Fruit fly (Drosophila melanogaster) whole organism, prepupa: Measurements from ENCODE around the gene Axn.

Experiments used
- Blimp-1 ChIP-seq: fragments of 200-800 bp; sonication (Bioruptor generic); optimal IDR thresholded peaks from 3 replicates; lab custom pipeline; 2017; ENCODE audit warnings: missing biosample characterization, missing genetic modification characterization, mild to moderate bottlenecking, moderate library complexity, missing genetic modification reagents
- CG10631 ChIP-seq: fragments of 200-800 bp; sonication (Bioruptor generic); optimal IDR thresholded peaks from 2 replicates; lab custom pipeline; 2016; ENCODE audit warnings: missing biosample characterization, missing genetic modification characterization
- CG11294 ChIP-seq: fragments of 200-800 bp; sonication (Bioruptor generic); IDR thresholded peaks from 2 replicates; pipeline ENCODE4 v1.3.6; 2022; ENCODE audit warnings: missing biosample characterization, missing genetic modification characterization
- CG11762 ChIP-seq: fragments of 200-800 bp; sonication (Bioruptor generic); optimal IDR thresholded peaks from 3 replicates; lab custom pipeline; 2016; ENCODE audit warnings: missing biosample characterization, missing genetic modification characterization; ENCODE audit not compliant: insufficient read depth
- CG11902 ChIP-seq: fragments of 200-800 bp; sonication (Bioruptor generic); optimal IDR thresholded peaks from 3 replicates; lab custom pipeline; 2016; ENCODE audit warnings: missing biosample characterization, missing genetic modification characterization
- CG15336 ChIP-seq: fragments of 200-800 bp; sonication (Bioruptor generic); IDR thresholded peaks from 2 replicates; pipeline ENCODE4 v1.3.6; 2022; ENCODE audit warnings: missing biosample characterization, missing genetic modification characterization
- CG1621 ChIP-seq: fragments of 200-800 bp; sonication (Bioruptor generic); optimal IDR thresholded peaks from 3 replicates; lab custom pipeline; 2018; ENCODE audit warnings: missing biosample characterization, mild to moderate bottlenecking, missing genetic modification characterization
- CG16779 ChIP-seq: fragments of 200-800 bp; sonication (Bioruptor generic); optimal IDR thresholded peaks from 3 replicates; lab custom pipeline; 2017; ENCODE audit warnings: missing biosample characterization, mild to moderate bottlenecking, missing genetic modification characterization
- CG31627 ChIP-seq: fragments of 200-800 bp; sonication (Bioruptor generic); optimal IDR thresholded peaks from 3 replicates; lab custom pipeline; 2016; ENCODE audit warnings: missing biosample characterization, missing genetic modification characterization
- CG34406 ChIP-seq: fragments of 200-800 bp; sonication (Bioruptor generic); optimal IDR thresholded peaks from 3 replicates; lab custom pipeline; 2016; ENCODE audit warnings: missing biosample characterization, missing genetic modification characterization
- CG3919 ChIP-seq: fragments of 200-800 bp; sonication (Bioruptor generic); optimal IDR thresholded peaks from 3 replicates; lab custom pipeline; 2016; ENCODE audit warnings: missing biosample characterization, missing genetic modification characterization
- CG4318 ChIP-seq: fragments of 200-800 bp; sonication (Bioruptor generic); optimal IDR thresholded peaks from 3 replicates; lab custom pipeline; 2017; ENCODE audit warnings: missing biosample characterization, mild to moderate bottlenecking, missing genetic modification characterization
- CG6163 ChIP-seq: fragments of 200-800 bp; sonication (Bioruptor generic); IDR thresholded peaks from 3 replicates; pipeline ENCODE4 v1.3.6; 2022; ENCODE audit warnings: missing biosample characterization, missing genetic modification characterization
- CG6792 ChIP-seq: fragments of 200-800 bp; sonication (Bioruptor generic); optimal IDR thresholded peaks from 3 replicates; lab custom pipeline; 2016; ENCODE audit warnings: missing biosample characterization, missing genetic modification characterization
- CG6808 ChIP-seq: fragments of 200-800 bp; sonication (Bioruptor generic); optimal IDR thresholded peaks from 3 replicates; lab custom pipeline; 2017; ENCODE audit warnings: missing biosample characterization, missing genetic modification characterization, mild to moderate bottlenecking, moderate library complexity, missing genetic modification reagents
- CG7368 ChIP-seq: fragments of 200-800 bp; sonication (Bioruptor generic); optimal IDR thresholded peaks from 3 replicates; lab custom pipeline; 2016; ENCODE audit warnings: missing biosample characterization, missing genetic modification characterization
- CG8119 ChIP-seq: fragments of 200-800 bp; sonication (Bioruptor generic); IDR thresholded peaks from 3 replicates; pipeline ENCODE4 v1.3.6; 2022; ENCODE audit warnings: missing biosample characterization, missing genetic modification characterization
- CG8319 ChIP-seq: fragments of 200-800 bp; sonication (Bioruptor generic); optimal IDR thresholded peaks from 3 replicates; lab custom pipeline; 2016; ENCODE audit warnings: missing biosample characterization, missing genetic modification characterization
- CG8632 ChIP-seq: fragments of 200-800 bp; sonication (Bioruptor generic); optimal IDR thresholded peaks from 3 replicates; lab custom pipeline; 2016; ENCODE audit warnings: missing biosample characterization, missing genetic modification characterization
- CG9139 ChIP-seq: fragments of 200-800 bp; sonication (Bioruptor generic); optimal IDR thresholded peaks from 3 replicates; lab custom pipeline; 2017; ENCODE audit warnings: missing biosample characterization, mild to moderate bottlenecking, missing genetic modification characterization
- Eip75B ChIP-seq: fragments of 200-800 bp; sonication (Bioruptor generic); optimal IDR thresholded peaks from 3 replicates; lab custom pipeline; 2016; ENCODE audit warnings: missing biosample characterization, missing genetic modification characterization
- Eip78C ChIP-seq: fragments of 200-800 bp; sonication (Bioruptor generic); peaks from one replicate; lab custom pipeline; 2016; ENCODE audit warnings: missing biosample characterization, missing genetic modification characterization
- Eip93F ChIP-seq: fragments of 200-800 bp; sonication (Bioruptor generic); optimal IDR thresholded peaks from 2 replicates; lab custom pipeline; 2016; ENCODE audit warnings: missing biosample characterization, mild to moderate bottlenecking, missing genetic modification characterization
- Ets21C ChIP-seq: fragments of 200-800 bp; sonication (Bioruptor generic); optimal IDR thresholded peaks from 3 replicates; lab custom pipeline; 2016; ENCODE audit warnings: missing biosample characterization, missing genetic modification characterization
- Gug ChIP-seq: fragments of 200-800 bp; sonication (Bioruptor generic); IDR thresholded peaks from 2 replicates; pipeline ENCODE4 v1.3.6; 2022; ENCODE audit warnings: missing biosample characterization, missing genetic modification characterization
- Hr39 ChIP-seq: fragments of 200-800 bp; sonication (Bioruptor generic); optimal IDR thresholded peaks from 2 replicates; lab custom pipeline; 2016; ENCODE audit warnings: missing biosample characterization, missing genetic modification characterization
- Hr4 ChIP-seq: fragments of 200-800 bp; sonication (Bioruptor generic); optimal IDR thresholded peaks from 3 replicates; lab custom pipeline; 2016; ENCODE audit warnings: missing biosample characterization, missing genetic modification characterization
- OdsH ChIP-seq: fragments of 200-800 bp; sonication (Bioruptor generic); optimal IDR thresholded peaks from 3 replicates; lab custom pipeline; 2016; ENCODE audit warnings: missing biosample characterization, missing genetic modification characterization
- Smox ChIP-seq: fragments of 200-800 bp; sonication (Bioruptor generic); optimal IDR thresholded peaks from 3 replicates; lab custom pipeline; 2016; ENCODE audit warnings: missing biosample characterization, missing genetic modification characterization
- Sox102F ChIP-seq: fragments of 200-800 bp; sonication (Bioruptor generic); optimal IDR thresholded peaks from 2 replicates; lab custom pipeline; 2016; ENCODE audit warnings: missing biosample characterization, mild to moderate bottlenecking, missing genetic modification characterization
- Sox14 ChIP-seq: fragments of 200-800 bp; sonication (Bioruptor generic); optimal IDR thresholded peaks from 3 replicates; lab custom pipeline; 2016; ENCODE audit warnings: missing biosample characterization, missing genetic modification characterization
- Sox15 ChIP-seq: fragments of 200-800 bp; sonication (Bioruptor generic); optimal IDR thresholded peaks from 3 replicates; lab custom pipeline; 2016; ENCODE audit warnings: missing biosample characterization, missing genetic modification characterization
- achi ChIP-seq: fragments of 200-800 bp; sonication (Bioruptor generic); optimal IDR thresholded peaks from 3 replicates; lab custom pipeline; 2016; ENCODE audit warnings: missing biosample characterization, missing genetic modification characterization
- acj6 ChIP-seq: fragments of 200-800 bp; sonication (Bioruptor generic); optimal IDR thresholded peaks from 3 replicates; lab custom pipeline; 2016; ENCODE audit warnings: missing biosample characterization, missing genetic modification characterization
- cyc ChIP-seq: fragments of 200-800 bp; sonication (Bioruptor generic); optimal IDR thresholded peaks from 3 replicates; lab custom pipeline; 2016; ENCODE audit warnings: missing biosample characterization, missing genetic modification characterization
- dac ChIP-seq: fragments of 200-800 bp; sonication (Bioruptor generic); optimal IDR thresholded peaks from 2 replicates; lab custom pipeline; 2017; ENCODE audit warnings: missing biosample characterization, mild to moderate bottlenecking, missing genetic modification characterization
- dsx ChIP-seq: fragments of 200-800 bp; optimal IDR thresholded peaks from 3 replicates; lab custom pipeline; 2019; ENCODE audit warnings: missing biosample characterization, mild to moderate bottlenecking, missing genetic modification characterization, moderate library complexity; ENCODE audit not compliant: poor library complexity, severe bottlenecking
- eg ChIP-seq: fragments of 200-800 bp; sonication (Bioruptor generic); IDR thresholded peaks from 3 replicates; pipeline ENCODE4 v1.3.6; 2022; ENCODE audit warnings: missing biosample characterization, missing genetic modification characterization
- esn ChIP-seq: fragments of 200-800 bp; sonication (Bioruptor generic); optimal IDR thresholded peaks from 2 replicates; lab custom pipeline; 2016; ENCODE audit warnings: missing biosample characterization, mild to moderate bottlenecking, missing genetic modification characterization, moderate library complexity
- fd59A ChIP-seq: fragments of 200-800 bp; sonication (Bioruptor generic); optimal IDR thresholded peaks from 2 replicates; lab custom pipeline; 2017; ENCODE audit warnings: missing biosample characterization, mild to moderate bottlenecking, missing genetic modification characterization, missing genetic modification reagents
- fd85E ChIP-seq: fragments of 200-800 bp; sonication (Bioruptor generic); optimal IDR thresholded peaks from 3 replicates; lab custom pipeline; 2016; ENCODE audit warnings: missing biosample characterization, missing genetic modification characterization
- fkh ChIP-seq: fragments of 200-800 bp; sonication (Bioruptor generic); optimal IDR thresholded peaks from 3 replicates; lab custom pipeline; 2017; ENCODE audit warnings: missing biosample characterization, mild to moderate bottlenecking, missing genetic modification characterization, moderate library complexity
- net ChIP-seq: fragments of 200-800 bp; sonication (Bioruptor generic); optimal IDR thresholded peaks from 3 replicates; lab custom pipeline; 2016; ENCODE audit warnings: missing biosample characterization, missing genetic modification characterization
- salr ChIP-seq, 2 experiments: fragments of 200-800 bp; sonication (Bioruptor generic); optimal IDR thresholded peaks; 3 replicates each; lab custom pipeline; 2016 to 2018; ENCODE audit warnings: missing biosample characterization in 2 of 2, missing genetic modification characterization in 2 of 2, mild to moderate bottlenecking in 1 of 2
- spab ChIP-seq: fragments of 200-800 bp; sonication (Bioruptor generic); optimal IDR thresholded peaks from 2 replicates; lab custom pipeline; 2017; ENCODE audit warnings: missing biosample characterization, mild to moderate bottlenecking, missing genetic modification characterization, missing genetic modification reagents
- ss ChIP-seq, 2 experiments: fragments of 200-800 bp; sonication (Bioruptor generic); optimal IDR thresholded peaks; 2 replicates in 1 of 2; 3 replicates in 1 of 2; lab custom pipeline; 2017 to 2018; ENCODE audit warnings: mild to moderate bottlenecking in 2 of 2, missing biosample characterization in 2 of 2, missing genetic modification characterization in 2 of 2, moderate library complexity in 1 of 2
- svp ChIP-seq: fragments of 200-800 bp; sonication (Bioruptor generic); peaks from one replicate; lab custom pipeline; 2016; ENCODE audit warnings: missing biosample characterization, missing genetic modification characterization
- topi ChIP-seq: fragments of 200-800 bp; sonication (Bioruptor generic); optimal IDR thresholded peaks from 3 replicates; lab custom pipeline; 2016; ENCODE audit warnings: missing biosample characterization, missing genetic modification characterization
- vri ChIP-seq: fragments of 200-800 bp; sonication (Bioruptor generic); optimal IDR thresholded peaks from 3 replicates; lab custom pipeline; 2016; ENCODE audit warnings: missing biosample characterization, mild to moderate bottlenecking, missing genetic modification characterization

The Axn gene

DNA sequence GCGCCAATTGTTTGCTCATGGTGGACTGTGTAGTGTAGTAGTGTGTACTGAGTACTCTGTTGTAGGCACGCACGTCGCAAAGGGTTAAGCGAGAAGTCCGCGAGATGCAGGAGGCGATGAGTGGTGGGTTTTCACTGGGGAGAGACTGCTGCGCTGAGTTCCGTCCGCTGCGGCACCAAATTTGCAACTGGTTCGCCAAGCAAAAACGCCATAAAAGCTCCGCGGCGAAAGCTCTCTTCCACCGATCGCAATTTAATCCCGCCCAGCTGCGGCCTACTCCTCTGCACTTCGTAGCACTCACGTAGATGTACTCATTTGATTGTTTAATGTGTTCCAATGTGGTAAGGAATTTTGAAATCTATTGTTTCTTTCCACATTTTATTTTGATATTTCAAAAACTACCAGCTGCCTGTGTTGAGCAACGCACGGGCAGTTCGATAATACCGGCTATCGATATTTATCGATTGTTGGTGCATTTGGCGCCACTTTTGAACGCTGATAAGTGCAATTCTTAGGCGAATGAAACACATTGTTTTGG is 7.6 kb upstream of the Axn start, which contains the start of gene CG7920 (continued):
- TF ChIP-seq CG11762 (GFP tag; lab: Kevin White, UChicago) (no peak), ss (GFP tag; optimal IDR thresholded peaks at IDR 0.05; lab: Kevin White, UChicago) (peak; percentile 65 to 68), vri (GFP tag; lab: Kevin White, UChicago) (peak; percentile 71), fkh (peak; percentile 7), Sox102F (peak; percentile 25)

DNA sequence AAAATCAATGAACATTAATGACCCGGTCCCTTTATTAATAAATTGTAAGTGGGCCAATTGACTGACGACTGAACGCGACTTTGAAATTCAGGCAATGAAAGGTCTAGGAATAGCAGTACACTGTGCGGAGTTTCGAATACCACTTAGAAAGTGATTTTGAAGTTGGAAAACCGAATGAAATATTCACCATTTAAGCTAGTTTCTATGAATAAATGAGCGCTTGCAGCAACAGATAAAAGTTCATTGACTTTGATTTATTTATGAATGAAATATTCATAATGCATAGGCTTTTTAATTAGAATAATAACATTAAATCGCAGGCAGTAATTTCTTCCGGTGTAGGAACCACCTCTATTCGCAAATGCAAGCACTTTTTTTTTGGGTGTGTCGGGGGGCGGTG is 1.6 kb upstream of the Axn start:
- TF ChIP-seq cyc (GFP tag; lab: Kevin White, UChicago) = peak; percentile 5
- peak; percentile 24 for TF ChIP-seq Sox102F
- no peak for TF ChIP-seq fd85E
- TF ChIP-seq CG11294 (GFP tag; lab: Robert Waterston, UW) = peak; percentile 12; the same call in 1 of the 2 replicates
- TF ChIP-seq spab (GFP tag; lab: Kevin White, UChicago) = no peak
- no peak for TF ChIP-seq Eip93F (GFP tag; lab: Kevin White, UChicago)
- TF ChIP-seq CG31627 (GFP tag; lab: Kevin White, UChicago) = no peak
- TF ChIP-seq CG11902 (GFP tag; lab: Kevin White, UChicago) = no peak
- TF ChIP-seq CG34406 (GFP tag; lab: Kevin White, UChicago) = peak; percentile 17
- no peak for TF ChIP-seq Eip75B (GFP tag; lab: Kevin White, UChicago)
- peak; percentile 1 for TF ChIP-seq achi
- no peak for TF ChIP-seq vri (GFP tag; lab: Kevin White, UChicago)
- no peak for TF ChIP-seq salr (GFP tag; optimal IDR thresholded peaks at IDR 0.05; lab: Kevin White, UChicago)
- peak; percentile 18 for TF ChIP-seq esn (GFP tag; lab: Kevin White, UChicago)
- no peak for TF ChIP-seq Ets21C (GFP tag; lab: Kevin White, UChicago)
- TF ChIP-seq OdsH (GFP tag; lab: Kevin White, UChicago) = no peak
- no peak for TF ChIP-seq Hr4
- peak; percentile 9 for TF ChIP-seq acj6 (GFP tag; lab: Kevin White, UChicago)
- TF ChIP-seq eg (GFP tag; lab: Robert Waterston, UW) = peak; percentile 86
- TF ChIP-seq fkh = no peak
- no peak for TF ChIP-seq CG8319
- TF ChIP-seq Blimp-1 (GFP tag; lab: Kevin White, UChicago) = no peak
- peak; percentile 69 for TF ChIP-seq Eip78C (GFP tag; lab: Kevin White, UChicago)
- peak; percentile 14 for TF ChIP-seq Smox (GFP tag; lab: Kevin White, UChicago)
- peak in 1 of 2 experiments; percentile 18 for TF ChIP-seq ss (GFP tag; optimal IDR thresholded peaks at IDR 0.05; lab: Kevin White, UChicago)
- TF ChIP-seq CG10631 (GFP tag; lab: Kevin White, UChicago) = peak; percentile 12
- no peak for TF ChIP-seq dsx
- peak; percentile 33 for TF ChIP-seq net (GFP tag; lab: Kevin White, UChicago)
- TF ChIP-seq CG11762 (GFP tag; lab: Kevin White, UChicago) = no peak
- no peak for TF ChIP-seq CG6808 (GFP tag; lab: Kevin White, UChicago)
- peak; percentile 13 for TF ChIP-seq dac
- peak; percentile 72 for TF ChIP-seq CG15336 (GFP tag; lab: Robert Waterston, UW)
- TF ChIP-seq CG4318 (GFP tag; lab: Kevin White, UChicago) = no peak
- TF ChIP-seq Gug (GFP tag; lab: Robert Waterston, UW) = peak; percentile 50; the same call in 1 of the 2 replicates
- TF ChIP-seq CG3919 (GFP tag; lab: Kevin White, UChicago) = peak; percentile 31
- peak; percentile 12 for TF ChIP-seq topi (GFP tag; lab: Kevin White, UChicago)
- peak; percentile 25 for TF ChIP-seq fd59A (GFP tag; lab: Kevin White, UChicago)
- TF ChIP-seq CG9139 (GFP tag; lab: Kevin White, UChicago) = no peak
- no peak for TF ChIP-seq Sox15 (GFP tag; lab: Kevin White, UChicago)
- no peak for TF ChIP-seq CG1621
- no peak for TF ChIP-seq CG8632 (GFP tag; lab: Kevin White, UChicago)
- TF ChIP-seq CG8119 (GFP tag; lab: Robert Waterston, UW) = peak; percentile 52
- TF ChIP-seq CG7368 (GFP tag; lab: Kevin White, UChicago) = no peak
- peak; percentile 74; the same call in 2 of the 3 replicates for TF ChIP-seq CG6163 (GFP tag; lab: Robert Waterston, UW)
- peak; percentile 52 for TF ChIP-seq svp
- peak; percentile 7 for TF ChIP-seq Sox14
- peak; percentile 8 for TF ChIP-seq Hr39 (GFP tag; lab: Kevin White, UChicago)
- TF ChIP-seq CG16779 (tag; lab: Kevin White, UChicago) = no peak
- TF ChIP-seq CG6792 (GFP tag; lab: Kevin White, UChicago) = peak; percentile 24
